Worm (Caenorhabditis elegans) whole organism, L4 larva: Measurements from ENCODE around the gene T03E6.8.

Source experiments
- D1046.2 ChIP-seq: fragments of 200-800 bp; sonication (Bioruptor generic); IDR thresholded peaks from 2 replicates; pipeline ENCODE4 v1.3.6; 2022; ENCODE audit warnings: missing genetic modification characterization, missing compliant biosample characterization
- F10B5.3 ChIP-seq: sonication (generic microtip); optimal IDR thresholded peaks from 2 replicates; lab custom pipeline; 2016; ENCODE audit warnings: mild to moderate bottlenecking, missing genetic modification characterization, missing compliant biosample characterization
- T26A8.4 ChIP-seq: fragments of 200-800 bp; sonication (Bioruptor generic); IDR thresholded peaks from 2 replicates; pipeline ENCODE4 v1.3.6; 2022; ENCODE audit warnings: missing genetic modification characterization, missing compliant biosample characterization
- Y75B8A.6 ChIP-seq: fragments of 200-800 bp; sonication (Bioruptor generic); IDR thresholded peaks from 2 replicates; pipeline ENCODE4 v1.3.6; 2022; ENCODE audit warnings: missing genetic modification reagents, missing genetic modification characterization, missing compliant biosample characterization
- ZK337.2 ChIP-seq: fragments of 200-800 bp; sonication (Bioruptor generic); IDR thresholded peaks from 2 replicates; pipeline ENCODE4 v1.3.6; 2022; ENCODE audit warnings: missing genetic modification reagents, missing genetic modification characterization, missing compliant biosample characterization
- ama-1 ChIP-seq: fragments of 150-350 bp; optimal IDR thresholded peaks from 2 replicates; lab custom pipeline; 2014; ENCODE audit warnings: inconsistent platforms, mixed read lengths
- arid-1 ChIP-seq: fragments of 200-800 bp; sonication (Bioruptor generic); conservative IDR thresholded peaks from 2 replicates; pipeline ENCODE4 v1.3.6; 2022; ENCODE audit warnings: missing genetic modification reagents, missing genetic modification characterization, missing compliant biosample characterization
- ceh-20 ChIP-seq: fragments of 200-800 bp; sonication (Bioruptor generic); IDR thresholded peaks from 2 replicates; pipeline ENCODE4 v1.3.6; 2022; ENCODE audit warnings: missing genetic modification reagents, missing genetic modification characterization, missing compliant biosample characterization
- ceh-32 ChIP-seq: sonication (generic microtip); optimal IDR thresholded peaks from 2 replicates; lab custom pipeline; 2016; ENCODE audit warnings: mild to moderate bottlenecking, missing genetic modification characterization, missing compliant biosample characterization; ENCODE audit not compliant: poor library complexity
- ceh-44 ChIP-seq: fragments of 200-800 bp; sonication (Bioruptor generic); IDR thresholded peaks from 2 replicates; pipeline ENCODE4 v1.3.6; 2022; ENCODE audit warnings: missing genetic modification reagents, missing genetic modification characterization, missing compliant biosample characterization
- ceh-82 ChIP-seq: sonication (generic microtip); optimal IDR thresholded peaks from 2 replicates; lab custom pipeline; 2017; ENCODE audit warnings: missing biosample characterization, missing genetic modification characterization
- cey-2 ChIP-seq: sonication (generic microtip); optimal IDR thresholded peaks from 3 replicates; lab custom pipeline; 2017; ENCODE audit warnings: missing genetic modification characterization, mild to moderate bottlenecking, missing compliant biosample characterization, antibody characterized with exemption, borderline replicate concordance; ENCODE audit not compliant: insufficient read depth
- ctbp-1 ChIP-seq: fragments of 200-800 bp; sonication (Bioruptor generic); IDR thresholded peaks from 2 replicates; pipeline ENCODE4 v1.3.6; 2022; ENCODE audit warnings: missing genetic modification reagents, missing genetic modification characterization, missing compliant biosample characterization
- daf-16 ChIP-seq, 3 experiments: sonication (generic microtip); optimal IDR thresholded peaks; 2 replicates each; lab custom pipeline; 2016 to 2017; ENCODE audit warnings: missing genetic modification characterization in 3 of 3, missing genetic modification reagents in 3 of 3, mild to moderate bottlenecking in 2 of 3, missing compliant biosample characterization in 2 of 3, missing biosample characterization in 1 of 3, moderate library complexity in 1 of 3
- dmd-6 ChIP-seq: fragments of 200-800 bp; sonication (Bioruptor generic); IDR thresholded peaks from 2 replicates; pipeline ENCODE4 v1.3.6; 2022; ENCODE audit warnings: missing genetic modification reagents, missing genetic modification characterization, missing compliant biosample characterization
- dmd-9 ChIP-seq: fragments of 200-800 bp; sonication (Bioruptor generic); IDR thresholded peaks from 2 replicates; pipeline ENCODE4 v1.3.6; 2022; ENCODE audit warnings: missing genetic modification reagents, missing genetic modification characterization, missing compliant biosample characterization
- dve-1 ChIP-seq: sonication (generic microtip); optimal IDR thresholded peaks from 2 replicates; lab custom pipeline; 2017; ENCODE audit warnings: antibody characterized with exemption, mild to moderate bottlenecking, missing genetic modification characterization, missing compliant biosample characterization; ENCODE audit not compliant: insufficient read depth
- egl-43 ChIP-seq: fragments of 200-800 bp; sonication (Bioruptor generic); IDR thresholded peaks from 2 replicates; pipeline ENCODE4 v1.3.6; 2022; ENCODE audit warnings: missing genetic modification reagents, missing genetic modification characterization, missing compliant biosample characterization
- lim-7 ChIP-seq: fragments of 200-800 bp; sonication (Bioruptor generic); IDR thresholded peaks from 2 replicates; pipeline ENCODE4 v1.3.6; 2022; ENCODE audit warnings: missing genetic modification characterization, missing compliant biosample characterization
- lin-13 ChIP-seq: fragments of 150-350 bp; optimal IDR thresholded peaks from 2 replicates; lab custom pipeline; 2014; ENCODE audit warnings: missing biosample characterization, missing genetic modification reagents, missing genetic modification characterization
- lin-15B ChIP-seq: fragments of 150-350 bp; sonication (generic microtip); optimal IDR thresholded peaks from 3 replicates; lab custom pipeline; 2014; ENCODE audit warnings: missing biosample characterization, missing genetic modification characterization
- lsy-2 ChIP-seq, 2 experiments: fragments of 150-350 bp in 1 of 2; sonication (generic microtip) in 1 of 2; optimal IDR thresholded peaks; 2 replicates each; lab custom pipeline; 2014 to 2017; ENCODE audit warnings: missing biosample characterization in 2 of 2, missing genetic modification characterization in 2 of 2
- mdt-29 ChIP-seq: fragments of 200-800 bp; sonication (Bioruptor generic); IDR thresholded peaks from 2 replicates; pipeline ENCODE4 v1.3.6; 2022; ENCODE audit warnings: missing genetic modification reagents, missing genetic modification characterization, missing compliant biosample characterization
- mes-2 ChIP-seq: sonication (generic microtip); optimal IDR thresholded peaks from 2 replicates; lab custom pipeline; 2016; ENCODE audit warnings: missing genotype, mild to moderate bottlenecking, missing genetic modification characterization, missing compliant biosample characterization; ENCODE audit not compliant: poor library complexity, severe bottlenecking
- nhr-11 ChIP-seq: fragments of 150-350 bp; optimal IDR thresholded peaks from 2 replicates; lab custom pipeline; 2014; ENCODE audit warnings: missing biosample characterization, missing genetic modification characterization
- nhr-111 ChIP-seq: fragments of 200-800 bp; sonication (Bioruptor generic); optimal IDR thresholded peaks from 2 replicates; lab custom pipeline; 2018; ENCODE audit warnings: mild to moderate bottlenecking, missing genetic modification characterization, missing compliant biosample characterization
- nhr-41 ChIP-seq: fragments of 200-800 bp; sonication (Bioruptor generic); IDR thresholded peaks from 2 replicates; pipeline ENCODE4 v1.3.6; 2022; ENCODE audit warnings: missing genetic modification reagents, missing genetic modification characterization, missing compliant biosample characterization
- nhr-42 ChIP-seq: fragments of 200-800 bp; sonication (Bioruptor generic); IDR thresholded peaks from 2 replicates; pipeline ENCODE4 v1.3.6; 2022; ENCODE audit warnings: missing genetic modification characterization, missing compliant biosample characterization
- nhr-48 ChIP-seq: sonication (generic microtip); optimal IDR thresholded peaks from 2 replicates; lab custom pipeline; 2016; ENCODE audit warnings: mild to moderate bottlenecking, missing genetic modification characterization, missing compliant biosample characterization
- nhr-6 ChIP-seq: fragments of 150-350 bp; optimal IDR thresholded peaks from 2 replicates; lab custom pipeline; 2014; ENCODE audit warnings: missing biosample characterization, missing genetic modification characterization
- nhr-76 ChIP-seq: fragments of 150-350 bp; optimal IDR thresholded peaks from 2 replicates; lab custom pipeline; 2014; ENCODE audit warnings: missing biosample characterization, missing genetic modification characterization
- php-3 ChIP-seq: fragments of 200-800 bp; sonication (Bioruptor generic); IDR thresholded peaks from 2 replicates; pipeline ENCODE4 v1.3.6; 2022; ENCODE audit warnings: missing genetic modification reagents, missing genetic modification characterization, missing compliant biosample characterization
- pqm-1 ChIP-seq: sonication (generic microtip); optimal IDR thresholded peaks from 2 replicates; lab custom pipeline; 2017; ENCODE audit warnings: missing biosample characterization, missing genetic modification characterization
- sdz-12 ChIP-seq: fragments of 200-800 bp; sonication (Bioruptor generic); optimal IDR thresholded peaks from 2 replicates; lab custom pipeline; 2018; ENCODE audit warnings: mild to moderate bottlenecking, missing genetic modification characterization, missing compliant biosample characterization
- snpc-1.2 ChIP-seq: fragments of 200-800 bp; sonication (Bioruptor generic); IDR thresholded peaks from 2 replicates; pipeline ENCODE4 v1.3.6; 2022; ENCODE audit warnings: missing genetic modification reagents, missing genetic modification characterization, missing compliant biosample characterization
- snpc-4 ChIP-seq: fragments of 150-350 bp; optimal IDR thresholded peaks from 2 replicates; lab custom pipeline; 2014; ENCODE audit warnings: missing biosample characterization, missing genetic modification characterization
- spr-1 ChIP-seq: sonication (generic microtip); optimal IDR thresholded peaks from 2 replicates; lab custom pipeline; 2016; ENCODE audit warnings: mild to moderate bottlenecking, missing genetic modification characterization, missing compliant biosample characterization
- spr-3 ChIP-seq: fragments of 200-800 bp; sonication (Bioruptor generic); optimal IDR thresholded peaks from 2 replicates; lab custom pipeline; 2018; ENCODE audit warnings: mild to moderate bottlenecking, missing genetic modification characterization, missing compliant biosample characterization
- unc-62 ChIP-seq, 3 experiments: fragments of 150-350 bp in 1 of 3; sonication (generic microtip); optimal IDR thresholded peaks in 2 of 3; peaks in 1 of 3; 1 replicate in 1 of 3; 2 replicates in 2 of 3; lab custom pipeline; 2014 to 2017; ENCODE audit warnings: missing biosample characterization in 3 of 3, missing genetic modification characterization in 3 of 3, missing genetic modification reagents in 3 of 3, missing genotype in 1 of 3
- vab-7 ChIP-seq: fragments of 200-800 bp; sonication (Bioruptor generic); IDR thresholded peaks from 2 replicates; pipeline ENCODE4 v1.3.6; 2022; ENCODE audit warnings: missing genetic modification reagents, missing genetic modification characterization, missing compliant biosample characterization

T03E6.8 gene

DNA sequence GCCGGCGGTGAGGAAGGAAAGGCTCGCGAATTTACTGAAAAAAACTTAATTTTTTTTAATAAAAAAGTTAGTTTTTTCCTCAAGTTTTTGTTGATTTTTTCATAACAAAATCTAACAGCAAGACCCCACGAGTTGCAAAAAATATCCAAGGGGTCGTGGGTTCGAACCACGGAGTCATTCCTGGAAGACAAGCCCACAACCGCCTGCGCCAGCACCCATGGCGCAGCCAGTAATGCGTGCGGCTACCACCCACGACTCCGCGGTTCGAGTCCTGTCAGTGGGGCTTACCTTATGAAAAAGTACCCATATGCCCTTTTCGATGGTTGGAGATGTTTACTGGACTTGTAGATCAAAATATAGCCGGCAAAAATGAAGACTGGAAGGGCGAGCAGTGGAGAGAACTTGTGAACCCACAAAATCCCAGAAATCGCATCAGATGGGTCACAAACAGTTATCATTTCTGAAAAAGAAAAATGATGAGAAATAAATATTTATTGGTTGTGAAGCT, 19.8 kb upstream of the T03E6.8 start, which contains the start of gene Y70C5A.2:
TSS of gene Y70C5A.2 (minus strand) at position 458 of the 508 bp plus-strand sequence.
- TF ChIP-seq snpc-1.2 (0 out of 2 replicates have a peak, but pooled peaks have one; percentile 9), spr-1 (tag; lab: Kevin White, UChicago) (no peak), unc-62 (GFP tag; optimal IDR thresholded peaks at IDR 0.05 in 1 of 2; lab: Kevin White, UChicago) (peak in 1 of 2 experiments; percentile 20), unc-62 (tag; optimal IDR thresholded peaks at IDR 0.05; lab: Kevin White, UChicago) (no peak), nhr-41 (GFP tag; lab: Robert Waterston, UW) (no peak)
- TF ChIP-seq, all 104 proteins: peak for 2

- TF ChIP-seq dmd-9 (GFP tag; lab: Robert Waterston, UW) (no peak), T26A8.4 (GFP tag; lab: Robert Waterston, UW) (peak; percentile 27; the same call in 1 of the 2 replicates), unc-62 (GFP tag; optimal IDR thresholded peaks at IDR 0.05 in 1 of 2; lab: Kevin White, UChicago) (no peak), unc-62 (tag; optimal IDR thresholded peaks at IDR 0.05; lab: Kevin White, UChicago) (no peak), vab-7 (GFP tag; lab: Robert Waterston, UW) (peak; percentile 54; the same call in 1 of the 2 replicates), F10B5.3 (tag; lab: Kevin White, UChicago) (no peak), lim-7 (GFP tag; lab: Robert Waterston, UW) (peak; percentile 77), spr-3 (GFP tag; lab: Kevin White, UChicago) (peak; percentile 33), dmd-6 (GFP tag; lab: Robert Waterston, UW) (peak; percentile 38), mdt-29 (0 out of 2 replicates have a peak, but pooled peaks have one; percentile 26), D1046.2 (0 out of 2 replicates have a peak, but pooled peaks have one; percentile 53), nhr-111 (GFP tag; lab: Kevin White, UChicago) (peak; percentile 1), arid-1 (GFP tag; lab: Robert Waterston, UW) (peak; percentile 49; the same call in 1 of the 2 replicates), ctbp-1 (GFP tag; lab: Robert Waterston, UW) (no peak)
Measured at ce11 chrV:16621894-16622293, 18.9 kb upstream of the T03E6.8 start.

ce11 chrV:16620874-16621273, 17.9 kb upstream of the T03E6.8 start, which contains the start of gene Y70C5A.3:
Gene Y70C5A.3 (minus strand): TSS chrV:16620923.
- no peak for TF ChIP-seq D1046.2
- no peak for TF ChIP-seq Y75B8A.6 (GFP tag; lab: Robert Waterston, UW)
- TF ChIP-seq nhr-41 (GFP tag; lab: Robert Waterston, UW), result no peak
- TF ChIP-seq ceh-82 (tag; lab: Kevin White, UChicago), result no peak
- TF ChIP-seq daf-16 (GFP tag; optimal IDR thresholded peaks at IDR 0.05; lab: Kevin White, UChicago), result no peak
- TF ChIP-seq daf-16 (tag; optimal IDR thresholded peaks at IDR 0.05; lab: Kevin White, UChicago), result peak; percentile 92
- no peak for TF ChIP-seq nhr-76 (tag; lab: Kevin White, UChicago)
- no peak for TF ChIP-seq lin-15B (tag; lab: Kevin White, UChicago)
- peak in 1 of 2 experiments; percentile 76 for TF ChIP-seq unc-62 (GFP tag; optimal IDR thresholded peaks at IDR 0.05 in 1 of 2; lab: Kevin White, UChicago)
- TF ChIP-seq unc-62 (tag; optimal IDR thresholded peaks at IDR 0.05; lab: Kevin White, UChicago), result no peak
- no peak for TF ChIP-seq mes-2
- no peak for TF ChIP-seq ceh-20 (GFP tag; lab: Robert Waterston, UW)
- peak; percentile 34 for TF ChIP-seq pqm-1 (tag; lab: Kevin White, UChicago)
- TF ChIP-seq nhr-6, result no peak
- TF ChIP-seq lin-13 (GFP tag; lab: Kevin White, UChicago), result no peak
- peak; percentile 42 for TF ChIP-seq dve-1 (tag; lab: Kevin White, UChicago)
- TF ChIP-seq lsy-2 (tag; optimal IDR thresholded peaks at IDR 0.05; lab: Kevin White, UChicago), result no peak
- TF ChIP-seq nhr-11 (tag; lab: Kevin White, UChicago), result no peak
- TF ChIP-seq, all 104 proteins: peak for 4

- no peak for TF ChIP-seq Y75B8A.6 (GFP tag; lab: Robert Waterston, UW)
- no peak for TF ChIP-seq nhr-42 (GFP tag; lab: Robert Waterston, UW)
- no peak for TF ChIP-seq nhr-48 (tag; lab: Kevin White, UChicago)
- no peak for TF ChIP-seq cey-2 (tag; lab: Kevin White, UChicago)
- no peak for TF ChIP-seq ceh-32
- no peak for TF ChIP-seq daf-16 (GFP tag; optimal IDR thresholded peaks at IDR 0.05; lab: Kevin White, UChicago)
- TF ChIP-seq daf-16 (tag; optimal IDR thresholded peaks at IDR 0.05; lab: Kevin White, UChicago), result no peak
- no peak for TF ChIP-seq ZK337.2 (GFP tag; lab: Robert Waterston, UW)
- TF ChIP-seq ceh-44 (GFP tag; lab: Robert Waterston, UW), result no peak
- no peak for TF ChIP-seq php-3 (GFP tag; lab: Robert Waterston, UW)
- TF ChIP-seq egl-43, result no peak
- no peak for TF ChIP-seq sdz-12 (GFP tag; lab: Kevin White, UChicago)
- no peak for TF ChIP-seq ctbp-1 (GFP tag; lab: Robert Waterston, UW)
- no peak for TF ChIP-seq ama-1 (lab: Kevin White, UChicago)
- no peak for TF ChIP-seq snpc-4 (tag; lab: Kevin White, UChicago)
Measured at ce11 chrV:16617462-16617861, 14.5 kb upstream of the T03E6.8 start, which contains the start of gene Y70C5A.4. Gene Y70C5A.4 (plus strand): TSS chrV:16617762.
